Fruit fly (Drosophila melanogaster) whole organism, embryonic: ENCODE measurements around the gene CG17819.

Experiments
- Atf-2 ChIP-seq: fragments of 200-800 bp; sonication (Bioruptor generic); optimal IDR thresholded peaks from 2 replicates; lab custom pipeline; 2016; ENCODE audit warnings: missing biosample characterization, missing genetic modification characterization
- CG10274 ChIP-seq: fragments of 200-800 bp; sonication (Bioruptor generic); optimal IDR thresholded peaks from 3 replicates; lab custom pipeline; 2017; ENCODE audit warnings: missing biosample characterization, mild to moderate bottlenecking, missing genetic modification characterization
- NfI ChIP-seq: fragments of 200-800 bp; sonication (Bioruptor generic); optimal IDR thresholded peaks from 3 replicates; lab custom pipeline; 2018; ENCODE audit warnings: missing biosample characterization, mild to moderate bottlenecking, missing genetic modification characterization, moderate library complexity
- ftz-f1 ChIP-seq: fragments of 200-800 bp; sonication (Bioruptor generic); optimal IDR thresholded peaks from 2 replicates; lab custom pipeline; 2016; ENCODE audit warnings: missing biosample characterization, missing genetic modification characterization
- inv ChIP-seq: fragments of 200-800 bp; sonication (Bioruptor generic); IDR thresholded peaks from 2 replicates; pipeline ENCODE4 v1.3.6; 2022; ENCODE audit warnings: missing biosample characterization, missing genetic modification characterization; ENCODE audit not compliant: partially characterized antibody

- TF ChIP-seq inv (GFP tag; lab: Robert Waterston, UW) = peak; percentile 52; the same call in 1 of the 2 replicates
- peak; percentile 90 for TF ChIP-seq CG10274 (GFP tag; lab: Kevin White, UChicago)
- TF ChIP-seq NfI (GFP tag; lab: Kevin White, UChicago) = no peak
- TF ChIP-seq Atf-2 (GFP tag; lab: Kevin White, UChicago) = no peak
- TF ChIP-seq ftz-f1 = no peak
These were observed 3.6 kb upstream of the CG17819 start, which contains the start of gene CG43844 for dm6 chr3R:21888696-21889602.
